Fruit fly (Drosophila melanogaster) whole organism, embryonic: Measurements from ENCODE around the gene CG13449.
A peak's percentile ranks its signal among the peaks of the same experiment; 100 is the strongest.

Experiments
- BEAF-32 ChIP-seq: fragments of 200-800 bp; sonication (Bioruptor generic); optimal IDR thresholded peaks from 3 replicates; lab custom pipeline; 2017; ENCODE audit warnings: missing biosample characterization, missing genetic modification characterization, mild to moderate bottlenecking, moderate library complexity, missing genetic modification reagents
- CG10431 ChIP-seq: fragments of 200-800 bp; sonication (Bioruptor generic); optimal IDR thresholded peaks from 3 replicates; lab custom pipeline; 2018; ENCODE audit warnings: missing biosample characterization, mild to moderate bottlenecking, missing genetic modification characterization
- CG10543 ChIP-seq: fragments of 200-800 bp; sonication (Bioruptor generic); optimal IDR thresholded peaks from 3 replicates; lab custom pipeline; 2017; ENCODE audit warnings: missing biosample characterization, mild to moderate bottlenecking, missing genetic modification characterization, moderate library complexity
- CG10979 ChIP-seq: fragments of 200-800 bp; sonication (Bioruptor generic); optimal IDR thresholded peaks from 2 replicates; lab custom pipeline; 2018; ENCODE audit warnings: missing biosample characterization, mild to moderate bottlenecking, missing genetic modification characterization, moderate library complexity
- CG11560 ChIP-seq: fragments of 200-800 bp; sonication (Bioruptor generic); IDR thresholded peaks from 3 replicates; pipeline ENCODE4 v1.3.6; 2022; ENCODE audit warnings: missing biosample characterization, missing genetic modification characterization
- CG11723 ChIP-seq: fragments of 200-800 bp; sonication (Bioruptor generic); optimal IDR thresholded peaks from 2 replicates; lab custom pipeline; 2017; ENCODE audit warnings: missing biosample characterization, mild to moderate bottlenecking, missing genetic modification characterization
- CG12071 ChIP-seq: fragments of 200-800 bp; sonication (Bioruptor generic); optimal IDR thresholded peaks from 3 replicates; lab custom pipeline; 2018; ENCODE audit warnings: missing biosample characterization, mild to moderate bottlenecking, missing genetic modification characterization
- CG13123 ChIP-seq: fragments of 200-800 bp; sonication (Bioruptor generic); optimal IDR thresholded peaks from 2 replicates; lab custom pipeline; 2016; ENCODE audit warnings: missing biosample characterization, missing genetic modification characterization
- CG13894 ChIP-seq: fragments of 200-800 bp; sonication (Bioruptor generic); optimal IDR thresholded peaks from 3 replicates; lab custom pipeline; 2018; ENCODE audit warnings: missing biosample characterization, mild to moderate bottlenecking, missing genetic modification characterization, moderate library complexity
- CG14441 ChIP-seq: fragments of 200-800 bp; sonication (Bioruptor generic); IDR thresholded peaks from 2 replicates; pipeline ENCODE4 v1.3.6; 2022; ENCODE audit warnings: missing biosample characterization, missing genetic modification characterization
- CG1647 ChIP-seq: fragments of 200-800 bp; sonication (Bioruptor generic); optimal IDR thresholded peaks from 3 replicates; lab custom pipeline; 2016; ENCODE audit warnings: missing biosample characterization, missing genetic modification characterization
- CG16813 ChIP-seq: fragments of 200-800 bp; sonication (Bioruptor generic); IDR thresholded peaks from 3 replicates; pipeline ENCODE4 v1.3.6; 2022; ENCODE audit warnings: missing biosample characterization, missing genetic modification characterization; ENCODE audit not compliant: partially characterized antibody
- CG18599 ChIP-seq: fragments of 200-800 bp; sonication (Bioruptor generic); optimal IDR thresholded peaks from 3 replicates; lab custom pipeline; 2017; ENCODE audit warnings: missing biosample characterization, missing genetic modification characterization, mild to moderate bottlenecking, moderate library complexity, missing genetic modification reagents
- CG2712 ChIP-seq: fragments of 200-800 bp; optimal IDR thresholded peaks from 3 replicates; lab custom pipeline; 2019; ENCODE audit warnings: missing biosample characterization, mild to moderate bottlenecking, missing genetic modification characterization, moderate library complexity
- CG2875 ChIP-seq: fragments of 200-800 bp; sonication (Bioruptor generic); optimal IDR thresholded peaks from 2 replicates; lab custom pipeline; 2017; ENCODE audit warnings: missing biosample characterization, mild to moderate bottlenecking, missing genetic modification characterization, missing genetic modification reagents
- CG32767 ChIP-seq: fragments of 200-800 bp; sonication (Bioruptor generic); IDR thresholded peaks from 2 replicates; pipeline ENCODE4 v1.3.6; 2022; ENCODE audit warnings: missing biosample characterization, missing genetic modification characterization
- CG4707 ChIP-seq: fragments of 200-800 bp; sonication (Bioruptor generic); optimal IDR thresholded peaks from 2 replicates; lab custom pipeline; 2018; ENCODE audit warnings: missing biosample characterization, mild to moderate bottlenecking, missing genetic modification characterization, moderate library complexity
- CG6272 ChIP-seq: fragments of 200-800 bp; sonication (Bioruptor generic); IDR thresholded peaks from 2 replicates; pipeline ENCODE4 v1.3.6; 2022; ENCODE audit warnings: missing biosample characterization, missing genetic modification characterization
- CG7963 ChIP-seq: fragments of 200-800 bp; sonication (Bioruptor generic); IDR thresholded peaks from 3 replicates; pipeline ENCODE4 v1.3.6; 2022; ENCODE audit warnings: missing biosample characterization, missing genetic modification characterization; ENCODE audit not compliant: partially characterized antibody
- CG8944 ChIP-seq: fragments of 200-800 bp; sonication (Bioruptor generic); optimal IDR thresholded peaks from 3 replicates; lab custom pipeline; 2016; ENCODE audit warnings: missing biosample characterization, missing genetic modification characterization
- Dfd ChIP-seq, 2 experiments: fragments of >200 bp; optimal IDR thresholded peaks; 2 replicates each; lab custom pipeline; 2017; ENCODE audit warnings: missing biosample characterization in 2 of 2, missing genetic modification characterization in 2 of 2
- E2f1 ChIP-seq: fragments of 200-800 bp; sonication (Bioruptor generic); IDR thresholded peaks from 2 replicates; pipeline ENCODE4 v1.3.6; 2022; ENCODE audit warnings: missing biosample characterization, missing genetic modification characterization
- Ets65A ChIP-seq: fragments of 200-800 bp; sonication (Bioruptor generic); peaks from one replicate; lab custom pipeline; 2016; ENCODE audit warnings: missing biosample characterization, missing genetic modification characterization
- HLHmδ ChIP-seq: fragments of 200-800 bp; sonication (Bioruptor generic); optimal IDR thresholded peaks from 2 replicates; lab custom pipeline; 2018; ENCODE audit warnings: missing biosample characterization, mild to moderate bottlenecking, missing genetic modification characterization, moderate library complexity
- Med ChIP-seq: fragments of 200-800 bp; sonication (Bioruptor generic); peaks from one replicate; lab custom pipeline; 2016; ENCODE audit warnings: missing biosample characterization, missing genetic modification characterization, mild to moderate bottlenecking, inconsistent platforms, moderate library complexity
- NFAT ChIP-seq: fragments of 200-800 bp; sonication (Bioruptor generic); IDR thresholded peaks from 2 replicates; pipeline ENCODE4 v1.3.6; 2022; ENCODE audit warnings: missing biosample characterization, missing genetic modification characterization
- Oli ChIP-seq: fragments of 200-800 bp; sonication (Bioruptor generic); optimal IDR thresholded peaks from 2 replicates; lab custom pipeline; 2018; ENCODE audit warnings: missing biosample characterization, mild to moderate bottlenecking, missing genetic modification characterization, moderate library complexity
- Opbp ChIP-seq: fragments of 200-800 bp; sonication (Bioruptor generic); IDR thresholded peaks from 3 replicates; pipeline ENCODE4 v1.3.6; 2022; ENCODE audit warnings: missing biosample characterization, missing genetic modification characterization; ENCODE audit not compliant: partially characterized antibody
- Optix ChIP-seq: fragments of 200-800 bp; sonication (Bioruptor generic); IDR thresholded peaks from 3 replicates; pipeline ENCODE4 v1.3.6; 2022; ENCODE audit warnings: missing biosample characterization, missing genetic modification characterization
- abd-A ChIP-seq: fragments of 200-800 bp; sonication (Bioruptor generic); optimal IDR thresholded peaks from 3 replicates; lab custom pipeline; 2019; ENCODE audit warnings: missing biosample characterization, mild to moderate bottlenecking, missing genetic modification characterization, moderate library complexity
- cg ChIP-seq: fragments of 200-800 bp; sonication (Bioruptor generic); optimal IDR thresholded peaks from 3 replicates; lab custom pipeline; 2019; ENCODE audit warnings: missing biosample characterization, mild to moderate bottlenecking, missing genetic modification characterization, moderate library complexity
- crol ChIP-seq: fragments of 200-800 bp; sonication (Bioruptor generic); IDR thresholded peaks from 2 replicates; pipeline ENCODE4 v1.3.6; 2022; ENCODE audit warnings: missing biosample characterization, missing genetic modification characterization
- ftz-f1 ChIP-seq: fragments of 200-800 bp; sonication (Bioruptor generic); optimal IDR thresholded peaks from 2 replicates; lab custom pipeline; 2016; ENCODE audit warnings: missing biosample characterization, missing genetic modification characterization
- gro ChIP-seq: fragments of 200-800 bp; sonication (Bioruptor generic); optimal IDR thresholded peaks from 2 replicates; lab custom pipeline; 2016; ENCODE audit warnings: missing biosample characterization, missing genetic modification characterization
- kay ChIP-seq: fragments of 200-800 bp; sonication (Bioruptor generic); optimal IDR thresholded peaks from 2 replicates; lab custom pipeline; 2016; ENCODE audit warnings: missing biosample characterization, missing genetic modification characterization
- knrl ChIP-seq: fragments of 200-800 bp; sonication (Bioruptor generic); IDR thresholded peaks from 3 replicates; pipeline ENCODE4 v1.3.6; 2022; ENCODE audit warnings: missing biosample characterization, missing genetic modification characterization; ENCODE audit not compliant: partially characterized antibody
- lilli ChIP-seq: fragments of 200-800 bp; sonication (Bioruptor generic); optimal IDR thresholded peaks from 3 replicates; lab custom pipeline; 2016; ENCODE audit warnings: missing biosample characterization, missing genetic modification characterization
- mirr ChIP-seq: fragments of 200-800 bp; sonication (Bioruptor generic); optimal IDR thresholded peaks from 3 replicates; lab custom pipeline; 2018; ENCODE audit warnings: missing biosample characterization, mild to moderate bottlenecking, missing genetic modification characterization
- pan ChIP-seq, 4 experiments: fragments of >200 bp in 3 of 4; fragments of 200-800 bp in 1 of 4; sonication (Bioruptor generic) in 1 of 4; optimal IDR thresholded peaks in 3 of 4; IDR thresholded peaks in 1 of 4; 2 replicates each; pipeline versions ENCODE4 v1.3.6 to Lab custom; 2017 to 2022; ENCODE audit warnings: missing biosample characterization in 2 of 4, missing genetic modification characterization in 2 of 4, mixed read lengths in 1 of 4
- sc ChIP-seq, 3 experiments: fragments of >200 bp in 2 of 3; fragments of 200-800 bp in 1 of 3; sonication (Bioruptor generic) in 1 of 3; optimal IDR thresholded peaks; 2 replicates in 2 of 3; 3 replicates in 1 of 3; lab custom pipeline; 2017; ENCODE audit warnings: mild to moderate bottlenecking in 1 of 3, missing biosample characterization in 1 of 3, missing genetic modification characterization in 1 of 3, missing genetic modification reagents in 1 of 3
- scrt ChIP-seq: fragments of 200-800 bp; sonication (Bioruptor generic); optimal IDR thresholded peaks from 2 replicates; lab custom pipeline; 2018; ENCODE audit warnings: missing biosample characterization, mild to moderate bottlenecking, missing genetic modification characterization, moderate library complexity
- sim ChIP-seq: fragments of 200-800 bp; sonication (Bioruptor generic); IDR thresholded peaks from 2 replicates; pipeline ENCODE4 v1.3.6; 2022; ENCODE audit warnings: missing biosample characterization, missing genetic modification characterization
- sob ChIP-seq: fragments of 200-800 bp; sonication (Bioruptor generic); IDR thresholded peaks from 2 replicates; pipeline ENCODE4 v1.3.6; 2022; ENCODE audit warnings: missing biosample characterization, missing genetic modification characterization
- sqz ChIP-seq: fragments of 200-800 bp; sonication (Bioruptor generic); optimal IDR thresholded peaks from 3 replicates; lab custom pipeline; 2018; ENCODE audit warnings: missing biosample characterization, mild to moderate bottlenecking, missing genetic modification characterization
- unc-4 ChIP-seq: fragments of 200-800 bp; sonication (Bioruptor generic); IDR thresholded peaks from 2 replicates; pipeline ENCODE4 v1.3.6; 2022; ENCODE audit warnings: missing biosample characterization, missing genetic modification characterization; ENCODE audit not compliant: partially characterized antibody
- usp ChIP-seq: fragments of >200 bp; optimal IDR thresholded peaks from 2 replicates; lab custom pipeline; 2017; ENCODE audit warnings: missing biosample characterization, missing genetic modification characterization
- wdn ChIP-seq: fragments of 200-800 bp; sonication (Bioruptor generic); IDR thresholded peaks from 2 replicates; pipeline ENCODE4 v1.3.6; 2022; ENCODE audit warnings: missing biosample characterization, missing genetic modification characterization
- zf30C ChIP-seq: fragments of 200-800 bp; sonication (Bioruptor generic); optimal IDR thresholded peaks from 3 replicates; lab custom pipeline; 2018; ENCODE audit warnings: missing biosample characterization, mild to moderate bottlenecking, missing genetic modification characterization

CG13449 gene

DNA sequence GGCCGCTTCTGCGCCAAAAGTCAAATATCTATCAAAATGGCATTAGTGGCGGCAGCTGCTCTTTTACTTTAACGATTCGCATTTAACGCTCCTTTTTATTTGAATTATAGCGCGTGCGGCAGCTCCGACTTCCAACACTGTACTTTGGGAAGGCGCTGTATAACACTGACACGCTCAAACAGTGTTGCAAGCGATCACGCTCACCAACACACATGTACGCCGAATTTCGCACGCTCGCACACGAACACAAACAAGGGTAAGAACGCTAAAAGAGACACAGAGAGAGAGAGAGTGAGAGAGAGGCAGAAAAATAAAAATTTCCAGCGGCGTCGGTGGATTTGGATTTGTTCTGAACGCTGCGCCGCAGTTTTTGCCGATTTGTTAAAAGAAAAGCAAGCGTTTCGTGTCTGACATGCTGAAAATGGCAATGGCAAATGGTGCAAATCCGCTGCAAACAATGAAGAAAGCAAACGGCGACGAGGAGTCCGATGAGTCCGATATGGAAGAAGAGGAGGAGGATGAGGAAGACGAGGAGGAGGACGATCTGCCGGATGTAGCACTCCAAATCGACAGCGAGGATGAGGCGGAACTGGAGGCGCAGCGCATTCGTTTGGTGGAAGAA lies 7.1 kb upstream of the CG13449 start, which contains the start of gene Phs (continued):
- TF ChIP-seq gro (peak; percentile 88), zf30C (peak; percentile 36), kay (GFP tag; lab: Kevin White, UChicago) (peak; percentile 61), usp (no peak), CG32767 (GFP tag; lab: Robert Waterston, UW) (no peak), CG1647 (peak; percentile 84), CG4707 (GFP tag; lab: Kevin White, UChicago) (peak; percentile 59), unc-4 (0 out of 2 replicates have a peak, but pooled peaks have one; percentile 28), lilli (GFP tag; lab: Kevin White, UChicago) (peak; percentile 85), CG2712 (peak; percentile 51), E2f1 (GFP tag; lab: Robert Waterston, UW) (peak; percentile 43; the same call in 1 of the 2 replicates), CG13894 (tag; lab: Kevin White, UChicago) (peak; percentile 63), sim (no peak), Optix (GFP tag; lab: Robert Waterston, UW) (peak; percentile 49; the same call in 1 of the 3 replicates), HLHmδ (peak; percentile 32), scrt (peak; percentile 28), CG13123 (GFP tag; lab: Kevin White, UChicago) (peak; percentile 62), CG10979 (peak; percentile 45), Dfd (GFP tag; optimal IDR thresholded peaks at IDR 0.05; lab: Kevin White, UChicago) (no peak), Oli (tag; lab: Kevin White, UChicago) (peak; percentile 9), BEAF-32 (GFP tag; lab: Kevin White, UChicago) (peak; percentile 39), CG8944 (GFP tag; lab: Kevin White, UChicago) (peak; percentile 90)

DNA sequence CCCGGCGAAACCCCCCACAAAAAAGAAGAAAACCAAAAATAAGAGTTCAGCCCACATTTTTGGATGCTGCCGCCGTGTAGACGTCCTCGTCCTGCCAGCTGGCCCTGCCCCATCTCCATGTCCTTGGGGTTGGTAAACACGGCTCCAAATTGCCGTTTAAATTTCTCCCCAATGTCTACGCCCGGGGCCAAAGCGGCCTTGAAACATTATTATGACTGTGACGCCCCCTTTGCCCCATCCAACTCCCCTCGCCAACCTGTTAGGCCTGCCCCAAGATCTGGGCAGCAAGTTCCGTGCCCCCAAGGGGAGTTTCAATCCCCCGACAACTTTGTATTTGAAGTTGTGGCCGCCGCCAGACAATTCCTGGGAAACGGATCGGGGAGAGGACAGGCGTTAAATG lies 4.3 kb upstream of the CG13449 start:
- TF ChIP-seq sqz (no peak), crol (GFP tag; lab: Robert Waterston, UW) (peak; percentile 67), mirr (GFP tag; lab: Kevin White, UChicago) (peak; percentile 69), abd-A (tag; lab: Kevin White, UChicago) (peak; percentile 98), NFAT (GFP tag; lab: Robert Waterston, UW) (0 out of 2 replicates have a peak, but pooled peaks have one; percentile 23), CG6272 (GFP tag; lab: Robert Waterston, UW) (0 out of 2 replicates have a peak, but pooled peaks have one; percentile 5), CG11723 (GFP tag; lab: Kevin White, UChicago) (no peak), CG16813 (GFP tag; lab: Robert Waterston, UW) (no peak), knrl (GFP tag; lab: Robert Waterston, UW) (0 out of 3 replicates have a peak, but pooled peaks have one; percentile 24), CG2875 (GFP tag; lab: Kevin White, UChicago) (no peak), sob (peak; percentile 5; the same call in 1 of the 2 replicates), Med (GFP tag; lab: Kevin White, UChicago) (peak; percentile 81), wdn (GFP tag; lab: Robert Waterston, UW) (0 out of 2 replicates have a peak, but pooled peaks have one; percentile 8), cg (GFP tag; lab: Kevin White, UChicago) (no peak), sc (optimal IDR thresholded peaks at IDR 0.05; lab: Kevin White, UChicago) (no peak), sc (GFP tag; optimal IDR thresholded peaks at IDR 0.05; lab: Kevin White, UChicago) (no peak), CG12071 (peak; percentile 10), CG10431 (GFP tag; lab: Kevin White, UChicago) (no peak), CG7963 (no peak), CG10543 (GFP tag; lab: Kevin White, UChicago) (peak; percentile 28), Opbp (GFP tag; lab: Robert Waterston, UW) (no peak), scrt (peak; percentile 62), pan (optimal IDR thresholded peaks at IDR 0.05; lab: Kevin White, UChicago) (no peak), pan (GFP tag; optimal IDR thresholded peaks at IDR 0.05 in 1 of 2, IDR thresholded peaks at IDR 0.05 in 1 of 2) (no peak), Ets65A (GFP tag; lab: Kevin White, UChicago) (peak; percentile 80), CG18599 (GFP tag; lab: Kevin White, UChicago) (peak; percentile 30), CG14441 (no peak), ftz-f1 (GFP tag; lab: Kevin White, UChicago) (peak; percentile 11), CG11560 (tag; lab: Robert Waterston, UW) (0 out of 3 replicates have a peak, but pooled peaks have one; percentile 33)
